Fruit fly (Drosophila melanogaster) whole organism, embryonic: ENCODE data around the gene CG6607.

Experiments used
- Ada2b ChIP-seq: fragments of 200-800 bp; sonication (Bioruptor generic); IDR thresholded peaks from 2 replicates; pipeline ENCODE4 v1.3.6; 2022; ENCODE audit warnings: missing biosample characterization, missing genetic modification characterization
- Aef1 ChIP-seq: fragments of 200-800 bp; sonication (Bioruptor generic); IDR thresholded peaks from 3 replicates; pipeline ENCODE4 v1.3.6; 2022; ENCODE audit warnings: missing biosample characterization, missing genetic modification characterization
- CG11560 ChIP-seq: fragments of 200-800 bp; sonication (Bioruptor generic); IDR thresholded peaks from 3 replicates; pipeline ENCODE4 v1.3.6; 2022; ENCODE audit warnings: missing biosample characterization, missing genetic modification characterization
- CG12744 ChIP-seq: fragments of 200-800 bp; sonication (Bioruptor generic); optimal IDR thresholded peaks from 2 replicates; lab custom pipeline; 2016; ENCODE audit warnings: missing biosample characterization, missing genetic modification characterization
- CG13287 ChIP-seq: fragments of 200-800 bp; sonication (Bioruptor generic); IDR thresholded peaks from 2 replicates; pipeline ENCODE4 v1.3.6; 2022; ENCODE audit warnings: missing biosample characterization, missing genetic modification characterization; ENCODE audit not compliant: partially characterized antibody
- CG14667 ChIP-seq: fragments of 200-800 bp; sonication (Bioruptor generic); IDR thresholded peaks from 2 replicates; pipeline ENCODE4 v1.3.6; 2022; ENCODE audit warnings: missing biosample characterization, missing genetic modification characterization
- CG16813 ChIP-seq: fragments of 200-800 bp; sonication (Bioruptor generic); IDR thresholded peaks from 3 replicates; pipeline ENCODE4 v1.3.6; 2022; ENCODE audit warnings: missing biosample characterization, missing genetic modification characterization; ENCODE audit not compliant: partially characterized antibody
- CG16863 ChIP-seq: fragments of 200-800 bp; sonication (Bioruptor generic); optimal IDR thresholded peaks from 3 replicates; lab custom pipeline; 2016; ENCODE audit warnings: missing biosample characterization, missing genetic modification characterization
- CG17186 ChIP-seq: fragments of 200-800 bp; sonication (Bioruptor generic); optimal IDR thresholded peaks from 3 replicates; lab custom pipeline; 2017; ENCODE audit warnings: missing biosample characterization, missing genetic modification reagents, missing genetic modification characterization
- CG2129 ChIP-seq: fragments of 200-800 bp; sonication (Bioruptor generic); IDR thresholded peaks from 2 replicates; pipeline ENCODE4 v1.3.6; 2022; ENCODE audit warnings: missing biosample characterization, missing genetic modification characterization; ENCODE audit not compliant: partially characterized antibody
- CG31388 ChIP-seq: fragments of 200-800 bp; sonication (Bioruptor generic); optimal IDR thresholded peaks from 2 replicates; lab custom pipeline; 2016; ENCODE audit warnings: missing biosample characterization, missing genetic modification characterization
- CG34224 ChIP-seq: fragments of 200-800 bp; sonication (Bioruptor generic); IDR thresholded peaks from 3 replicates; pipeline ENCODE4 v1.3.6; 2022; ENCODE audit warnings: missing biosample characterization, missing genetic modification characterization; ENCODE audit not compliant: partially characterized antibody
- CG6854 ChIP-seq: fragments of 200-800 bp; sonication (Bioruptor generic); optimal IDR thresholded peaks from 3 replicates; lab custom pipeline; 2017; ENCODE audit warnings: missing biosample characterization, mild to moderate bottlenecking, missing genetic modification characterization
- CG7928 ChIP-seq: fragments of 200-800 bp; sonication (Bioruptor generic); optimal IDR thresholded peaks from 2 replicates; lab custom pipeline; 2017; ENCODE audit warnings: missing biosample characterization, mild to moderate bottlenecking, missing genetic modification characterization
- CG8359 ChIP-seq: fragments of 200-800 bp; sonication (Bioruptor generic); optimal IDR thresholded peaks from 2 replicates; lab custom pipeline; 2017; ENCODE audit warnings: missing biosample characterization, mild to moderate bottlenecking, missing genetic modification characterization, borderline replicate concordance
- CG9609 ChIP-seq: fragments of 200-800 bp; sonication (Bioruptor generic); optimal IDR thresholded peaks from 3 replicates; lab custom pipeline; 2016; ENCODE audit warnings: missing biosample characterization, missing genetic modification characterization
- CoRest ChIP-seq: fragments of 200-800 bp; sonication (Bioruptor generic); optimal IDR thresholded peaks from 3 replicates; lab custom pipeline; 2018; ENCODE audit warnings: missing biosample characterization, mild to moderate bottlenecking, missing genetic modification characterization, moderate library complexity
- CrebB ChIP-seq: fragments of 200-800 bp; sonication (Bioruptor generic); optimal IDR thresholded peaks from 3 replicates; lab custom pipeline; 2018; ENCODE audit warnings: missing biosample characterization, mild to moderate bottlenecking, missing genetic modification characterization
- D19A ChIP-seq: fragments of 200-800 bp; optimal IDR thresholded peaks from 3 replicates; lab custom pipeline; 2019; ENCODE audit warnings: missing biosample characterization, mild to moderate bottlenecking, missing genetic modification characterization, moderate library complexity
- Dbx ChIP-seq: fragments of 200-800 bp; sonication (Bioruptor generic); IDR thresholded peaks from 3 replicates; pipeline ENCODE4 v1.3.6; 2022; ENCODE audit warnings: missing biosample characterization, missing genetic modification characterization
- Dfd ChIP-seq, 2 experiments: fragments of >200 bp; optimal IDR thresholded peaks; 2 replicates each; lab custom pipeline; 2017; ENCODE audit warnings: missing biosample characterization in 2 of 2, missing genetic modification characterization in 2 of 2
- Dll ChIP-seq: fragments of 200-800 bp; sonication (Bioruptor generic); IDR thresholded peaks from 4 replicates; pipeline ENCODE4 v1.3.6; 2022; ENCODE audit warnings: missing biosample characterization, missing genetic modification characterization; ENCODE audit not compliant: partially characterized antibody
- Doc3 ChIP-seq: fragments of 200-800 bp; sonication (Bioruptor generic); IDR thresholded peaks from 3 replicates; pipeline ENCODE4 v1.3.6; 2022; ENCODE audit warnings: missing biosample characterization, missing genetic modification characterization; ENCODE audit not compliant: partially characterized antibody
- Dref ChIP-seq: fragments of 200-800 bp; sonication (Bioruptor generic); IDR thresholded peaks from 2 replicates; pipeline ENCODE4 v1.3.6; 2022; ENCODE audit warnings: missing biosample characterization, missing genetic modification characterization
- Eip74EF ChIP-seq, 2 experiments: fragments of 200-800 bp in 1 of 2; fragments of >200 bp in 1 of 2; sonication (Bioruptor generic) in 1 of 2; optimal IDR thresholded peaks; 2 replicates each; lab custom pipeline; 2017 to 2019; ENCODE audit warnings: missing biosample characterization in 2 of 2, missing genetic modification characterization in 2 of 2, mild to moderate bottlenecking in 1 of 2, moderate library complexity in 1 of 2
- Fer1 ChIP-seq: fragments of 200-800 bp; sonication (Bioruptor generic); optimal IDR thresholded peaks from 2 replicates; lab custom pipeline; 2017; ENCODE audit warnings: missing biosample characterization, mild to moderate bottlenecking, missing genetic modification characterization
- Gug ChIP-seq: fragments of 200-800 bp; sonication (Bioruptor generic); IDR thresholded peaks from 4 replicates; pipeline ENCODE4 v1.3.6; 2022; ENCODE audit warnings: missing biosample characterization, missing genetic modification characterization
- HLH4C ChIP-seq: fragments of 200-800 bp; sonication (Bioruptor generic); IDR thresholded peaks from 3 replicates; pipeline ENCODE4 v1.3.6; 2022; ENCODE audit warnings: missing biosample characterization, missing genetic modification characterization; ENCODE audit not compliant: partially characterized antibody
- HmgD ChIP-seq: fragments of 200-800 bp; sonication (Bioruptor generic); optimal IDR thresholded peaks from 3 replicates; lab custom pipeline; 2016; ENCODE audit warnings: missing biosample characterization, missing genetic modification characterization
- Max ChIP-seq: fragments of 200-800 bp; sonication (Bioruptor generic); optimal IDR thresholded peaks from 2 replicates; lab custom pipeline; 2016; ENCODE audit warnings: missing biosample characterization, mild to moderate bottlenecking, missing genetic modification characterization
- Myb ChIP-seq: fragments of 200-800 bp; sonication (Bioruptor generic); optimal IDR thresholded peaks from 2 replicates; lab custom pipeline; 2016; ENCODE audit warnings: missing biosample characterization, missing genetic modification characterization
- Nf-YA ChIP-seq: fragments of 200-800 bp; sonication (Bioruptor generic); IDR thresholded peaks from 2 replicates; pipeline ENCODE4 v1.3.6; 2022; ENCODE audit warnings: missing biosample characterization, missing genetic modification characterization
- Oaz ChIP-seq: fragments of 200-800 bp; sonication (Bioruptor generic); IDR thresholded peaks from 2 replicates; pipeline ENCODE4 v1.3.6; 2022; ENCODE audit warnings: missing biosample characterization, missing genetic modification characterization
- PHDP ChIP-seq: fragments of 200-800 bp; sonication (Bioruptor generic); optimal IDR thresholded peaks from 3 replicates; lab custom pipeline; 2018; ENCODE audit warnings: missing biosample characterization, mild to moderate bottlenecking, missing genetic modification characterization, moderate library complexity
- Pdp1 ChIP-seq, 2 experiments: fragments of 200-800 bp; sonication (Bioruptor generic); optimal IDR thresholded peaks; 3 replicates each; lab custom pipeline; 2016; ENCODE audit warnings: missing biosample characterization in 2 of 2, missing genetic modification characterization in 2 of 2, mild to moderate bottlenecking in 1 of 2, moderate library complexity in 1 of 2
- Scr ChIP-seq: fragments of 200-800 bp; sonication (Bioruptor generic); IDR thresholded peaks from 2 replicates; pipeline ENCODE4 v1.3.6; 2022; ENCODE audit warnings: missing biosample characterization, missing genetic modification characterization; ENCODE audit not compliant: partially characterized antibody
- Stat92E ChIP-seq, 3 experiments: fragments of >200 bp in 2 of 3; fragments of 200-800 bp in 1 of 3; sonication (Bioruptor generic) in 1 of 3; optimal IDR thresholded peaks; 2 replicates each; lab custom pipeline; 2017 to 2019; ENCODE audit warnings: missing biosample characterization in 3 of 3, missing genetic modification characterization in 3 of 3, mild to moderate bottlenecking in 1 of 3, moderate library complexity in 1 of 3
- amos ChIP-seq: fragments of 200-800 bp; sonication (Bioruptor generic); IDR thresholded peaks from 2 replicates; pipeline ENCODE4 v1.3.6; 2022; ENCODE audit warnings: missing biosample characterization, missing genetic modification characterization; ENCODE audit not compliant: partially characterized antibody
- br ChIP-seq: fragments of >200 bp; optimal IDR thresholded peaks from 2 replicates; lab custom pipeline; 2017
- cato ChIP-seq: fragments of 200-800 bp; sonication (Bioruptor generic); optimal IDR thresholded peaks from 2 replicates; lab custom pipeline; 2016; ENCODE audit warnings: missing biosample characterization, missing genetic modification characterization, borderline replicate concordance
- chm ChIP-seq: fragments of 200-800 bp; sonication (Bioruptor generic); IDR thresholded peaks from 2 replicates; pipeline ENCODE4 v1.3.6; 2022; ENCODE audit warnings: missing biosample characterization, missing genetic modification characterization
- fru ChIP-seq: fragments of >200 bp; optimal IDR thresholded peaks from 2 replicates; lab custom pipeline; 2017
- gt ChIP-seq: fragments of 200-800 bp; sonication (Bioruptor generic); IDR thresholded peaks from 2 replicates; pipeline ENCODE4 v1.3.6; 2022; ENCODE audit warnings: missing biosample characterization, missing genetic modification characterization
- inv ChIP-seq: fragments of 200-800 bp; sonication (Bioruptor generic); IDR thresholded peaks from 2 replicates; pipeline ENCODE4 v1.3.6; 2022; ENCODE audit warnings: missing biosample characterization, missing genetic modification characterization; ENCODE audit not compliant: partially characterized antibody
- klu ChIP-seq: fragments of 200-800 bp; sonication (Bioruptor generic); IDR thresholded peaks from 2 replicates; pipeline ENCODE4 v1.3.6; 2022; ENCODE audit warnings: missing biosample characterization, missing genetic modification characterization
- nmo ChIP-seq: fragments of 200-800 bp; sonication (Bioruptor generic); optimal IDR thresholded peaks from 2 replicates; lab custom pipeline; 2018; ENCODE audit warnings: missing biosample characterization, mild to moderate bottlenecking, missing genetic modification characterization, moderate library complexity
- ro ChIP-seq: fragments of 200-800 bp; sonication (Bioruptor generic); IDR thresholded peaks from 2 replicates; pipeline ENCODE4 v1.3.6; 2022; ENCODE audit warnings: missing biosample characterization, missing genetic modification characterization
- sens-2 ChIP-seq: fragments of 200-800 bp; sonication (Bioruptor generic); IDR thresholded peaks from 2 replicates; pipeline ENCODE4 v1.3.6; 2022; ENCODE audit warnings: missing biosample characterization, missing genetic modification characterization
- tna ChIP-seq: fragments of 200-800 bp; sonication (Bioruptor generic); IDR thresholded peaks from 2 replicates; pipeline ENCODE4 v1.3.6; 2022; ENCODE audit warnings: missing biosample characterization, missing genetic modification characterization; ENCODE audit not compliant: partially characterized antibody
- trem ChIP-seq: fragments of 200-800 bp; optimal IDR thresholded peaks from 3 replicates; lab custom pipeline; 2019; ENCODE audit warnings: missing biosample characterization, mild to moderate bottlenecking, missing genetic modification characterization, moderate library complexity

The CG6607 gene

DNA sequence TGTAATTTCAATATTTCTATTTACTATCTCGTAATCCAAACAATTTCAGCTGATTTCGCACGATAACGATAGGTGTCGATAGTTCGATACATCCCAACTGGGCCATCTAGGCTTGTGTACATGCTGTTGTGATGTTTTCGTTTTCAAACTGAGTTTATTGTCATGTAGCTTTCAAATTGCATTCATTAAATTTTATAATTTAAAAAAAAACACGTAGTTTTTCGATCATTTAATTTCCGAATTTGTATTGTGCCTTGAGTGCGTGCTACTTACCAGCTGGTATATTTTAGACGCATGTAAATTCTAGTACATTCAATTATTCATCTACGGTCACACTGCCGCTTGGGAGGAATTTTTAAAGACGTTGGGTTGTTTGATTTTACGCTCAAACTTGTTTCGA is 2.5 kb downstream of the CG6607 start, which contains the start of the genes CG13623 and ana1:
Gene CG13623, minus strand, starts transcription at position 231 of the 400 bp plus-strand sequence.
Gene ana1, plus strand, starts transcription at position 249 of the 400 bp plus-strand sequence.
- TF ChIP-seq CG13287 (peak; percentile 77), HLH4C (peak; percentile 59; the same call in 1 of the 3 replicates), Dbx (GFP tag; lab: Robert Waterston, UW) (no peak), tna (GFP tag; lab: Robert Waterston, UW) (peak; percentile 21; the same call in 1 of the 2 replicates), Oaz (GFP tag; lab: Robert Waterston, UW) (no peak), cato (GFP tag; lab: Kevin White, UChicago) (no peak), D19A (no peak), CG2129 (GFP tag; lab: Robert Waterston, UW) (peak; percentile 21; the same call in 1 of the 2 replicates), br (lab: Kevin White, UChicago) (no peak), CG17186 (GFP tag; lab: Kevin White, UChicago) (peak; percentile 89), Dll (peak; percentile 73; the same call in 3 of the 4 replicates), CG14667 (GFP tag; lab: Robert Waterston, UW) (no peak), Dref (GFP tag; lab: Robert Waterston, UW) (peak; percentile 77), HmgD (GFP tag; lab: Kevin White, UChicago) (no peak), ro (no peak), inv (peak; percentile 47), CG16863 (GFP tag; lab: Kevin White, UChicago) (no peak), Max (GFP tag; lab: Kevin White, UChicago) (peak; percentile 32), Fer1 (GFP tag; lab: Kevin White, UChicago) (no peak), Stat92E (GFP tag; optimal IDR thresholded peaks at IDR 0.05; lab: Kevin White, UChicago) (peak in 1 of 3 experiments; percentile 21), Ada2b (GFP tag; lab: Robert Waterston, UW) (no peak), Nf-YA (GFP tag; lab: Robert Waterston, UW) (no peak), CG11560 (no peak), gt (GFP tag; lab: Robert Waterston, UW) (no peak), fru (lab: Kevin White, UChicago) (no peak), Doc3 (GFP tag; lab: Robert Waterston, UW) (peak; percentile 47; the same call in 1 of the 3 replicates), CrebB (no peak), Pdp1 (GFP tag; optimal IDR thresholded peaks at IDR 0.05; lab: Kevin White, UChicago) (no peak), chm (no peak), Dfd (GFP tag; optimal IDR thresholded peaks at IDR 0.05; lab: Kevin White, UChicago) (no peak), CG9609 (no peak), Gug (GFP tag; lab: Robert Waterston, UW) (no peak), nmo (peak; percentile 56), CG31388 (GFP tag; lab: Kevin White, UChicago) (no peak), amos (GFP tag; lab: Robert Waterston, UW) (peak; percentile 41; the same call in 1 of the 2 replicates), CG7928 (GFP tag; lab: Kevin White, UChicago) (no peak), CG34224 (GFP tag; lab: Robert Waterston, UW) (peak; percentile 67; the same call in 2 of the 3 replicates), CG16813 (GFP tag; lab: Robert Waterston, UW) (0 out of 3 replicates have a peak, but pooled peaks have one; percentile 41), Aef1 (GFP tag; lab: Robert Waterston, UW) (no peak), CoRest (tag; lab: Kevin White, UChicago) (peak; percentile 34), Myb (GFP tag; lab: Kevin White, UChicago) (peak; percentile 72), trem (peak; percentile 69), Scr (GFP tag; lab: Robert Waterston, UW) (peak; percentile 66), Eip74EF (GFP tag; optimal IDR thresholded peaks at IDR 0.05; lab: Kevin White, UChicago) (no peak), klu (GFP tag; lab: Robert Waterston, UW) (no peak), PHDP (tag; lab: Kevin White, UChicago) (no peak), CG8359 (GFP tag; lab: Kevin White, UChicago) (no peak), CG6854 (GFP tag; lab: Kevin White, UChicago) (no peak), sens-2 (GFP tag; lab: Robert Waterston, UW) (no peak), CG12744 (GFP tag; lab: Kevin White, UChicago) (no peak)
